Fruit fly (Drosophila melanogaster) whole organism, embryonic: ENCODE results near the gene Gbs-76A.

Source experiments
- CG15269 ChIP-seq: fragments of 200-800 bp; sonication (Bioruptor generic); optimal IDR thresholded peaks from 2 replicates; lab custom pipeline; 2018; ENCODE audit warnings: missing biosample characterization, mild to moderate bottlenecking, missing genetic modification characterization, moderate library complexity
- CG1602 ChIP-seq: fragments of 200-800 bp; sonication (Bioruptor generic); optimal IDR thresholded peaks from 3 replicates; lab custom pipeline; 2016; ENCODE audit warnings: missing biosample characterization, missing genetic modification characterization
- h ChIP-seq: fragments of >200 bp; optimal IDR thresholded peaks from 2 replicates; lab custom pipeline; 2017
- jing ChIP-seq: fragments of 200-800 bp; sonication (Bioruptor generic); optimal IDR thresholded peaks from 2 replicates; lab custom pipeline; 2018; ENCODE audit warnings: missing biosample characterization, mild to moderate bottlenecking, missing genetic modification characterization
- zf30C ChIP-seq: fragments of 200-800 bp; sonication (Bioruptor generic); optimal IDR thresholded peaks from 3 replicates; lab custom pipeline; 2018; ENCODE audit warnings: missing biosample characterization, mild to moderate bottlenecking, missing genetic modification characterization

dm6 chr3L:19292440-19293175 lies at the start of gene Gbs-76A:
- TF ChIP-seq CG15269 (tag; lab: Kevin White, UChicago) (peak; percentile 92), jing (GFP tag; lab: Kevin White, UChicago) (no peak), h (no peak), zf30C (GFP tag; lab: Kevin White, UChicago) (peak; percentile 75), CG1602 (GFP tag; lab: Kevin White, UChicago) (peak; percentile 60)
